Fruit fly (Drosophila melanogaster): ENCODE results near the gene robl37BC.

robl37BC gene

DNA sequence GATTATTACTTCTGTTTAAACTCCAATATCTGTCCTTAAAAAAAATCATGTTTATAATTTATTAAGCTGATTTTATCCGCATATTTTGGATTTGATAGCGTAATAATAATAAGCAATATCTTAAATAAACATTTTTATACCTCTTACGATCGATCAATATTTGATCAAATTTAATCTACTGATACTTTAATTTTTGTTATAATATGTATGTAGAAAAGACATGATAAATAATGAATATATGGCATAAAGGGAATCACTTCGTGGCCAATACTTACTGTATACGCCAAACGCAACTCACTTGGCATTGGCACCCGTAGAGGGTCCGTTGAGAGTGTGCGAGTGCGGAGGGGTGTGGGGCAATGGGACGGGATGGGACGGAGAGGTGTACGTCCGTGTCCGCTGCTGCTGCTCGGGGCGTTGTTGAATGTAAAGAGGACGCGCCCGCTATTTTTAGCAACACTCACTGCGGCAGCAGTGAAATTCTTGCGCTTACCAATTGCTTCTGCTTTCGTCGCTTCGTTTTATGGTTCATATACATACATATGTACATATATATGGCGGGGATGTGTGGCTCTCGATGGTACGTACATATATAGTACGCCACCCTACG, 25.5 kb downstream of the robl37BC start (continued):
- TF ChIP-seq gt (GFP tag; IDR thresholded peaks at IDR 0.05) (no peak), CG6272 (GFP tag; IDR thresholded peaks at IDR 0.05) (no peak), Mrtf (GFP tag; IDR thresholded peaks at IDR 0.05) (no peak), sr (GFP tag; IDR thresholded peaks at IDR 0.05) (no peak), sima (GFP tag; optimal IDR thresholded peaks at IDR 0.05) (no peak), Dfd (GFP tag; optimal IDR thresholded peaks at IDR 0.05) (no peak), Sox102F (GFP tag; optimal IDR thresholded peaks at IDR 0.05) (peak; percentile 34), CG8290 (GFP tag; optimal IDR thresholded peaks at IDR 0.05) (no peak), CG8290 (tag; optimal IDR thresholded peaks at IDR 0.05) (no peak), grau (tag; optimal IDR thresholded peaks at IDR 0.05) (peak; percentile 79), CG10431 (GFP tag; optimal IDR thresholded peaks at IDR 0.05) (no peak), CG13296 (GFP tag; optimal IDR thresholded peaks at IDR 0.05) (no peak), emc (GFP tag; optimal IDR thresholded peaks at IDR 0.05) (no peak), Xrp1 (GFP tag; IDR thresholded peaks at IDR 0.05) (no peak), fu2 (GFP tag; optimal IDR thresholded peaks at IDR 0.05) (no peak), nerfin-2 (GFP tag; IDR thresholded peaks at IDR 0.05; ENCODE audit: partially characterized antibody) (no peak), Mes4 (GFP tag; optimal IDR thresholded peaks at IDR 0.05) (no peak), CG42726 (GFP tag; IDR thresholded peaks at IDR 0.05; ENCODE audit: partially characterized antibody) (no peak), Fer1 (GFP tag; optimal IDR thresholded peaks at IDR 0.05) (peak; percentile 10), br (optimal IDR thresholded peaks at IDR 0.05) (no peak), HHEX (GFP tag; optimal IDR thresholded peaks at IDR 0.05) (no peak), Nf-YB (GFP tag; optimal IDR thresholded peaks at IDR 0.05) (no peak), CG17328 (GFP tag; IDR thresholded peaks at IDR 0.05) (no peak), CG31388 (GFP tag; optimal IDR thresholded peaks at IDR 0.05) (no peak), ftz-f1 (GFP tag; optimal IDR thresholded peaks at IDR 0.05) (peak; percentile 47), CG6175 (GFP tag; IDR thresholded peaks at IDR 0.05) (0 out of 3 replicates have a peak, but pooled peaks have one; percentile 21), CG30020 (tag; optimal IDR thresholded peaks at IDR 0.05) (no peak), dmrt99B (tag; optimal IDR thresholded peaks at IDR 0.05) (peak; percentile 4), fd64A (GFP tag; optimal IDR thresholded peaks at IDR 0.05) (no peak), NC2β (GFP tag; optimal IDR thresholded peaks at IDR 0.05) (no peak), dpn (GFP tag; optimal IDR thresholded peaks at IDR 0.05) (peak in 1 of 2 experiments; percentile 8), CG2120 (GFP tag; optimal IDR thresholded peaks at IDR 0.05) (peak; percentile 39), ac (GFP tag; optimal IDR thresholded peaks at IDR 0.05) (no peak)

DNA sequence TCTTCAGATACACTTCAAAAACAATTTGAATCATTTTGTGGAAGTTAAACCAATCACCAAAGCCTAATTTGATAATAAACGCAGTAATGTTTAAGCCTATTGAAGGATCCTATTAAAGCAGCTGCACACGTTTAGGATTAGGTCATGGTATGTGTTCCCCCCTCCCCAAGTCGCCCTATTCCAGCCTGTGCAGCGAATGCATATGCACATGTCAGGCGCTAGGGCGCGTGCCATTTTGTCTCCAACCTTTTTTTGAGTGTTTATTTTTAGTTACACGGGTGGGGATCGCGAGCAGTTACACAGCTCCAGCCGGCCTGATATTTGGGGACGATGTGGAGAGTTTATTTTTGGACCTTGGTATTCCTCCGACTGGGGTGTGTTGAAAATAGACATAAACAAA, 26.3 kb downstream of the robl37BC start:
- TF ChIP-seq ERR (GFP tag; optimal IDR thresholded peaks at IDR 0.05), result no peak
- no peak for TF ChIP-seq crc (GFP tag; optimal IDR thresholded peaks at IDR 0.05)
- no peak for TF ChIP-seq Jarid2 (GFP tag; optimal IDR thresholded peaks at IDR 0.05)
- no peak for TF ChIP-seq Trl (optimal IDR thresholded peaks at IDR 0.05)
- TF ChIP-seq Trl (GFP tag; optimal IDR thresholded peaks at IDR 0.05), result no peak
- no peak for TF ChIP-seq fd102C (GFP tag; optimal IDR thresholded peaks at IDR 0.05)
- no peak for TF ChIP-seq disco-r (GFP tag; optimal IDR thresholded peaks at IDR 0.05)
- no peak for TF ChIP-seq Doc3 (GFP tag; IDR thresholded peaks at IDR 0.05; ENCODE audit: partially characterized antibody)
- no peak for TF ChIP-seq Oli (tag; optimal IDR thresholded peaks at IDR 0.05)
- TF ChIP-seq Lpt (GFP tag; optimal IDR thresholded peaks at IDR 0.05), result no peak
- TF ChIP-seq Atf3 (GFP tag; optimal IDR thresholded peaks at IDR 0.05), result no peak
- TF ChIP-seq gfzf (GFP tag; optimal IDR thresholded peaks at IDR 0.05), result no peak
- TF ChIP-seq sqz (GFP tag; optimal IDR thresholded peaks at IDR 0.05), result no peak
- peak; percentile 15 for TF ChIP-seq Ets65A (GFP tag)
- TF ChIP-seq CG12236 (GFP tag; optimal IDR thresholded peaks at IDR 0.05), result no peak
- no peak for TF ChIP-seq CG1832 (GFP tag; optimal IDR thresholded peaks at IDR 0.05)
- TF ChIP-seq pan (optimal IDR thresholded peaks at IDR 0.05), result no peak
- no peak for TF ChIP-seq pan (GFP tag; optimal IDR thresholded peaks at IDR 0.05 in 1 of 2, IDR thresholded peaks at IDR 0.05 in 1 of 2)
- TF ChIP-seq tna (GFP tag; IDR thresholded peaks at IDR 0.05; ENCODE audit: partially characterized antibody), result no peak
- no peak for TF ChIP-seq CG10267 (tag; optimal IDR thresholded peaks at IDR 0.05)
- no peak for TF ChIP-seq slp2 (GFP tag; optimal IDR thresholded peaks at IDR 0.05)
- no peak for TF ChIP-seq CG17385 (GFP tag; optimal IDR thresholded peaks at IDR 0.05)

Data from whole organism, embryonic.